Fruit fly (Drosophila melanogaster) whole organism: ENCODE data around the gene wdn.

Source experiments
- Dll ChIP-seq: fragments of >200 bp; optimal IDR thresholded peaks from 2 replicates; lab custom pipeline; 2017
- pan ChIP-seq: fragments of >200 bp; optimal IDR thresholded peaks from 2 replicates; lab custom pipeline; 2017
- usp ChIP-seq: fragments of >200 bp; optimal IDR thresholded peaks from 2 replicates; lab custom pipeline; 2017; ENCODE audit warnings: missing biosample characterization, missing genetic modification characterization, mixed read lengths

DNA sequence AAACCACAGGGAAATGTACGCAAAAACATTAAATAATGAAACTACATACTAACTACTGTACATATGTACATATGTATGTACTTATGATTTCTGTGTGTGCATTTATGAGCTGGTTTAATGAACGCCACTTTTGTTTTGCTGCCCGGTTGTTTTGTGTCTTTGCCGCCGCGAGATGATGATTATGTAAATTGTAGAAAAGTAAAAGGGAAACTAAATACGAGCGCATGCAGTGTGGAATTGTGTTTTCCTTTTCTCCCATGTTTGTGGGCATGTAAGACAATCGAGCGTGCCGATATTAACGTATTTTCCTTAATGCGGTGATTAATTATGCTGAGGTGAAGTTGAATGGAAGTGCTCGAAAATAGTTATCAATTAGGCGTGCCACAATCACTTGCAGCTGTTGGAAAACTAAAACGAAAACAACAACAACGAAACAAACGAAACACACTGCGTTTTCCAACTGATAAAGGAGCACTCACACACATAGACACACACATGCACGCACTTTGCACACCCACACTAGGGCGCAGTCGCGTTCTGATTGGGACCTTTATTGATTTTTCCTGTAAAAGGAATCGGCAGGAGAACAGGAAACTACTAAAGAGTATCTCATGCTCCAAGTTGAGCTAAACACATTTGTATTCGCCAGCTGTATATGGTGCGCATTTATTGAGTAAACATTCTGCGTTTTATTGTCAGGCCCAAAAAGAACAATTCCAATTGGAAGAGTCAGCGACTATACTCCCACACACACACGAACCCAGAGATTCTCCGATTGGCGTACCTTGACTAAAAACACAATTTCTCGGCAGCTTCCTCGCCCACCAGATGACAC, 32.9 kb upstream of the wdn start:
- TF ChIP-seq pan (lab: Kevin White, UChicago), result no peak
- TF ChIP-seq Dll (lab: Kevin White, UChicago), result no peak
- TF ChIP-seq usp (GFP tag; lab: Kevin White, UChicago), result no peak
